Worm (Caenorhabditis elegans): ENCODE data around the gene B0310.1.

DNA sequence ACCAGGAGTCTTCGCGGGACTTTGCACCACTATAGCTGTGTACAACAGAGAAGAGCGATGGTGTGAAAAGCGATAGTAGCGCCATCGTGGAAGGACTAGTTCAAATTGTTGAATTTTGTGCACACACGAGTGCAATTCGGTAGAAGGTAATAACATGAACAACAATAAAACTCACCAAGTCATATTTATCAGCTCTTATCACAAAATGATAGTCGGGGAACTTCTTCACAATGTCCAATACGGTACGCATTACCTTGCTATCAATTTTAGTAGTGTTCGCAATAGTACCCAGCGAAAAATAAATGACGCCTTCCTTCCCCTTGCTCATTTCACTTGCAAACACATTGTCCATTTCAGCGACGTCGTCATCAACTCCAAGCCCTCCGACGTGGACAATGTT lies 34.6 kb downstream of the B0310.1 start:
- TF ChIP-seq ama-1 (optimal IDR thresholded peaks at IDR 0.05) (no peak), pag-3 (tag; optimal IDR thresholded peaks at IDR 0.05; ENCODE audit: borderline replicate concordance, insufficient read depth) (no peak), sup-37 (GFP tag; optimal IDR thresholded peaks at IDR 0.05) (no peak), snpc-4 (tag; optimal IDR thresholded peaks at IDR 0.05) (no peak), pqm-1 (tag; optimal IDR thresholded peaks at IDR 0.05) (no peak), lsy-2 (tag; optimal IDR thresholded peaks at IDR 0.05) (no peak), unc-62 (GFP tag; optimal IDR thresholded peaks at IDR 0.05) (no peak), unc-86 (tag; optimal IDR thresholded peaks at IDR 0.05) (no peak), elt-3 (tag; optimal IDR thresholded peaks at IDR 0.05) (no peak), aly-2 (tag; optimal IDR thresholded peaks at IDR 0.05) (no peak), jun-1 (tag; optimal IDR thresholded peaks at IDR 0.05) (no peak), rnt-1 (tag; optimal IDR thresholded peaks at IDR 0.05) (no peak), lin-39 (tag; optimal IDR thresholded peaks at IDR 0.05) (no peak), lin-14 (GFP tag; optimal IDR thresholded peaks at IDR 0.05) (no peak)

Measured in whole organism, L1 larva.